Fruit fly (Drosophila melanogaster) whole organism, wandering third instar larva: Measurements from ENCODE around the gene Eip63F-1.

Experiments used
- Abd-B ChIP-seq: fragments of >200 bp; optimal IDR thresholded peaks from 2 replicates; lab custom pipeline; 2017; ENCODE audit warnings: missing biosample characterization, missing genetic modification characterization
- CG32264 ChIP-seq: fragments of 200-800 bp; sonication (Bioruptor generic); optimal IDR thresholded peaks from 2 replicates; lab custom pipeline; 2016; ENCODE audit warnings: missing biosample characterization, missing genetic modification characterization
- CG9705 ChIP-seq: fragments of 200-800 bp; sonication (Bioruptor generic); optimal IDR thresholded peaks from 2 replicates; lab custom pipeline; 2018; ENCODE audit warnings: missing biosample characterization, mild to moderate bottlenecking, missing genetic modification characterization
- CrebA ChIP-seq: fragments of 200-800 bp; sonication (Bioruptor generic); optimal IDR thresholded peaks from 2 replicates; lab custom pipeline; 2016; ENCODE audit warnings: missing biosample characterization, mild to moderate bottlenecking, missing genetic modification characterization, borderline replicate concordance
- Dfd ChIP-seq: fragments of >200 bp; optimal IDR thresholded peaks from 2 replicates; lab custom pipeline; 2017; ENCODE audit warnings: missing biosample characterization, missing genetic modification characterization
- Dif ChIP-seq: fragments of 200-275, 200-300 bp; sonication (Bioruptor generic); optimal IDR thresholded peaks from 2 replicates; lab custom pipeline; 2018; ENCODE audit warnings: missing biosample characterization, missing genetic modification characterization; ENCODE audit not compliant: partially characterized antibody
- GATAd ChIP-seq: sonication (Bioruptor generic); optimal IDR thresholded peaks from 2 replicates; lab custom pipeline; 2016; ENCODE audit warnings: missing biosample characterization, missing genetic modification characterization
- HLH106 ChIP-seq: fragments of 200-800 bp; optimal IDR thresholded peaks from 3 replicates; lab custom pipeline; 2019; ENCODE audit warnings: missing biosample characterization, mild to moderate bottlenecking, missing genetic modification characterization, moderate library complexity
- Hnf4 ChIP-seq: fragments of 200-800 bp; sonication (Bioruptor generic); optimal IDR thresholded peaks from 2 replicates; lab custom pipeline; 2016; ENCODE audit warnings: missing biosample characterization, mild to moderate bottlenecking, missing genetic modification characterization
- Hr78 ChIP-seq: fragments of >200 bp; optimal IDR thresholded peaks from 2 replicates; lab custom pipeline; 2017; ENCODE audit warnings: missing biosample characterization, missing genetic modification characterization
- Hr83 ChIP-seq: fragments of 200-300 bp; sonication (Bioruptor generic); optimal IDR thresholded peaks from 2 replicates; lab custom pipeline; 2016; ENCODE audit warnings: missing biosample characterization, mild to moderate bottlenecking, missing genetic modification characterization, moderate library complexity; ENCODE audit not compliant: poor library complexity, severe bottlenecking
- Jra ChIP-seq: sonication (Bioruptor generic); optimal IDR thresholded peaks from 2 replicates; lab custom pipeline; 2016; ENCODE audit warnings: missing biosample characterization, missing genetic modification characterization
- Mio ChIP-seq: sonication (Bioruptor generic); optimal IDR thresholded peaks from 2 replicates; lab custom pipeline; 2016; ENCODE audit warnings: missing biosample characterization, missing genetic modification characterization
- Myc ChIP-seq: fragments of >200 bp; optimal IDR thresholded peaks from 2 replicates; lab custom pipeline; 2017
- N ChIP-seq: fragments of >200 bp; optimal IDR thresholded peaks from 2 replicates; lab custom pipeline; 2018; ENCODE audit warnings: missing biosample characterization, missing external identifiers, missing genetic modification characterization
- OdsH ChIP-seq: fragments of 200-800 bp; sonication (Bioruptor generic); optimal IDR thresholded peaks from 2 replicates; lab custom pipeline; 2016; ENCODE audit warnings: missing biosample characterization, mild to moderate bottlenecking, missing genetic modification characterization
- Rel ChIP-seq, 2 experiments: fragments of 200-800 bp; sonication (Bioruptor generic) in 1 of 2; optimal IDR thresholded peaks; 2 replicates in 1 of 2; 3 replicates in 1 of 2; lab custom pipeline; 2016 to 2019; ENCODE audit warnings: mild to moderate bottlenecking in 2 of 2, missing biosample characterization in 2 of 2, missing genetic modification characterization in 2 of 2, moderate library complexity in 1 of 2
- Sp1 ChIP-seq: fragments of 200-800 bp; sonication (Bioruptor generic); optimal IDR thresholded peaks from 3 replicates; lab custom pipeline; 2019; ENCODE audit warnings: missing biosample characterization, mild to moderate bottlenecking, missing genetic modification characterization, moderate library complexity
- Vsx2 ChIP-seq: fragments of 200-300, 225-300 bp; sonication (Bioruptor generic); optimal IDR thresholded peaks from 2 replicates; lab custom pipeline; 2018; ENCODE audit warnings: missing biosample characterization, missing genetic modification characterization; ENCODE audit not compliant: partially characterized antibody
- br ChIP-seq: fragments of 200-800 bp; sonication (Bioruptor generic); optimal IDR thresholded peaks from 2 replicates; lab custom pipeline; 2016; ENCODE audit warnings: missing biosample characterization, missing genetic modification characterization
- brk ChIP-seq: fragments of 200-800 bp; sonication (Bioruptor generic); optimal IDR thresholded peaks from 2 replicates; lab custom pipeline; 2016; ENCODE audit warnings: missing biosample characterization, mild to moderate bottlenecking, missing genetic modification characterization
- dl ChIP-seq, 2 experiments: fragments of 175-275, 200-275 bp in 1 of 2; fragments of 200-275 bp in 1 of 2; sonication (Bioruptor generic); optimal IDR thresholded peaks; lab custom pipeline; 2018; ENCODE audit warnings: mild to moderate bottlenecking in 2 of 2, missing biosample characterization in 2 of 2, missing genetic modification characterization in 2 of 2, moderate library complexity in 2 of 2; ENCODE audit not compliant: partially characterized antibody in 2 of 2, insufficient read depth in 1 of 2
- dmrt93B ChIP-seq: fragments of 200-800 bp; sonication (Bioruptor generic); optimal IDR thresholded peaks from 2 replicates; lab custom pipeline; 2018; ENCODE audit warnings: missing biosample characterization, mild to moderate bottlenecking, missing genetic modification characterization
- dsf ChIP-seq: sonication (Bioruptor generic); optimal IDR thresholded peaks from 2 replicates; lab custom pipeline; 2016; ENCODE audit warnings: missing biosample characterization, missing genetic modification characterization, borderline replicate concordance
- ey ChIP-seq: fragments of 200-800 bp; sonication (Bioruptor generic); optimal IDR thresholded peaks from 2 replicates; lab custom pipeline; 2016; ENCODE audit warnings: missing biosample characterization, missing genetic modification characterization
- foxo ChIP-seq, 2 experiments: fragments of 200-800 bp; sonication (Bioruptor generic); optimal IDR thresholded peaks; 2 replicates in 1 of 2; 3 replicates in 1 of 2; lab custom pipeline; 2016 to 2017; ENCODE audit warnings: missing biosample characterization in 2 of 2, missing genetic modification characterization in 2 of 2
- fru ChIP-seq: fragments of 200-800 bp; sonication (Bioruptor generic); optimal IDR thresholded peaks from 3 replicates; lab custom pipeline; 2016; ENCODE audit warnings: missing biosample characterization, mild to moderate bottlenecking, missing genetic modification characterization
- h ChIP-seq: fragments of 200-800 bp; sonication (Bioruptor generic); optimal IDR thresholded peaks from 3 replicates; lab custom pipeline; 2016; ENCODE audit warnings: missing biosample characterization, mild to moderate bottlenecking, missing genetic modification characterization
- jim ChIP-seq: fragments of 175-275, 200-325 bp; sonication (Bioruptor generic); optimal IDR thresholded peaks from 2 replicates; lab custom pipeline; 2016; ENCODE audit warnings: missing biosample characterization, mild to moderate bottlenecking, missing genetic modification characterization
- lola ChIP-seq: fragments of >200 bp; optimal IDR thresholded peaks from 2 replicates; lab custom pipeline; 2017; ENCODE audit warnings: missing biosample characterization, missing genetic modification characterization
- pan ChIP-seq: fragments of >200 bp; optimal IDR thresholded peaks from 2 replicates; lab custom pipeline; 2017
- psq ChIP-seq: fragments of 200-800 bp; sonication (Bioruptor generic); optimal IDR thresholded peaks from 3 replicates; lab custom pipeline; 2017; ENCODE audit warnings: missing biosample characterization, mild to moderate bottlenecking, missing genetic modification characterization, moderate library complexity
- rgr ChIP-seq: fragments of 200-800 bp; sonication (Bioruptor generic); optimal IDR thresholded peaks from 3 replicates; lab custom pipeline; 2016; ENCODE audit warnings: missing biosample characterization, mild to moderate bottlenecking, missing genetic modification characterization
- sage ChIP-seq: fragments of 200-800 bp; sonication (Bioruptor generic); optimal IDR thresholded peaks from 2 replicates; lab custom pipeline; 2016; ENCODE audit warnings: missing biosample characterization, mild to moderate bottlenecking, missing genetic modification characterization
- sv ChIP-seq: fragments of 200-800 bp; sonication (Bioruptor generic); optimal IDR thresholded peaks from 3 replicates; lab custom pipeline; 2016; ENCODE audit warnings: missing biosample characterization, missing genetic modification characterization
- tai ChIP-seq: sonication (Bioruptor generic); optimal IDR thresholded peaks from 2 replicates; lab custom pipeline; 2016; ENCODE audit warnings: missing biosample characterization, missing genetic modification characterization
- usp ChIP-seq: fragments of >200 bp; optimal IDR thresholded peaks from 2 replicates; lab custom pipeline; 2017; ENCODE audit warnings: missing biosample characterization, missing genetic modification characterization
- woc ChIP-seq: sonication (Bioruptor generic); optimal IDR thresholded peaks from 2 replicates; lab custom pipeline; 2016; ENCODE audit warnings: missing biosample characterization, mild to moderate bottlenecking, missing genetic modification characterization

Eip63F-1 gene

DNA sequence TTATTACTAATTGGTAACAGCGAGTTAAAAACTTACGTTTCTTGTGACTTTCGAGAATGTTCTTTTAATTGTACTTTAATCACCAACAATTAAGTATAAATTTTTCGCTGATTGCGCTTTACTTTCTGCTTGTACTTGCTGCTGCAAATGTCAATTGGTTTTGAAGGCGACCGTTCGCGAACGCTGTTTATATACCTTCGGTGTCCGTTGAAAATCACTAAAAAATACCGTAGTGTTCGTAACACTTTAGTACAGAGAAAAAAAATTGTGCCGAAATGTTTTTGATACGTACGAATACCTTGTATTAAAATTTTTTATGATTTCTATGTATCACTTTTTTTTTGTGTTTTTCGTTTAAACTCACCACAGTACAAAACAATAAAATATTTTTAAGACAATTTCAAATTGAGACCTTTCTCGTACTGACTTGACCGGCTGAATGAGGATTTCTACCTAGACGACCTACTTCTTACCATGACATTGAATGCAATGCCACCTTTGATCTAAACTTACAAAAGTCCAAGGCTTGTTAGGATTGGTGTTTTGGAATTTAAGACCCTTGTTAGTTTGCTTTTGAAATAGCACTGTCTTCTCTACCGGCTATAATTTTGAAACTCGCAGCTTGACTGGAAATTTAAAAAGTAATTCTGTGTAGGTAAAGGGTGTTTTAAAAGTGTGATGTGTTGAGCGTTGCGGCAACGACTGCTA, 32.8 kb downstream of the Eip63F-1 start, which contains the start of gene Ubi-p63E (continued):
- TF ChIP-seq HLH106 (tag; lab: Kevin White, UChicago) (peak; percentile 50), Abd-B (GFP tag; lab: Kevin White, UChicago) (no peak), Dif (peak; percentile 61), usp (GFP tag; lab: Kevin White, UChicago) (no peak), Mio (GFP tag; lab: Kevin White, UChicago) (no peak), Sp1 (peak; percentile 70), Dfd (GFP tag; lab: Kevin White, UChicago) (no peak), lola (GFP tag; lab: Kevin White, UChicago) (no peak), ey (peak; percentile 50), dl (GFP tag; optimal IDR thresholded peaks at IDR 0.05; lab: Kevin White, UChicago; ENCODE audit: insufficient read depth in 1 of 2, partially characterized antibody in 2 of 2) (no peak), sage (peak; percentile 11), h (GFP tag; lab: Kevin White, UChicago) (peak; percentile 59)

DNA sequence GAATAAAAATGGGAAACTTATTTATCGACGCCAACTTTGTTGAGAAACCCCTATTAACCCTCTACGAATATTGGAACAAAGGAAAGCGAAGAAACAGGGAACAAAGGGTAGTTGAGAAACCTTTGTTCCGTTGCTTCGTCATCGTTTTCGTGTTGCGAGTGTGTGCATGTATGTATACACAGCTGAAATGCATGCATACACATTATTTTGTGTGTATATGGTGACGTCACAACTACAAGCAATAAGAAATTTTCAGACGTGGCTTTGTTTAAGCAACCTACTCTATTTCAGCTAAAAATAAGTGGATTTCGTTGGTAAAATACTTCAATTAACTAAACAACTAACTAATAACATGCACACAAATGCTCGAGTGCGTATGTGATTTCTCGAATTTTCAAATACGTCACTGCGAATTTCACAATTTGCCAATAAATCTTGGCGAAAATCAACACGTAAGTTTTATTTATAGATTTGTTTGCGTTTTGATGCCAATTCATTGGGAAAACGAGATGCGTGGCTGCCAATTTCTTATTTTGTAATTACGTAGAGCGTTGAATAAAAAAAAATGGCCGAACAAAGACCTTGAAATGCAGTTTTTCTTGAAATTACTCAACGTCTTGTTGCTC, 33.4 kb downstream of the Eip63F-1 start:
- TF ChIP-seq Jra (GFP tag; lab: Kevin White, UChicago) (peak; percentile 56), Hnf4 (GFP tag; lab: Kevin White, UChicago) (peak; percentile 72), rgr (GFP tag; lab: Kevin White, UChicago) (peak; percentile 6), psq (peak; percentile 80), sage (no peak), HLH106 (tag; lab: Kevin White, UChicago) (no peak), Hr83 (GFP tag; lab: Kevin White, UChicago) (peak; percentile 29)

DNA sequence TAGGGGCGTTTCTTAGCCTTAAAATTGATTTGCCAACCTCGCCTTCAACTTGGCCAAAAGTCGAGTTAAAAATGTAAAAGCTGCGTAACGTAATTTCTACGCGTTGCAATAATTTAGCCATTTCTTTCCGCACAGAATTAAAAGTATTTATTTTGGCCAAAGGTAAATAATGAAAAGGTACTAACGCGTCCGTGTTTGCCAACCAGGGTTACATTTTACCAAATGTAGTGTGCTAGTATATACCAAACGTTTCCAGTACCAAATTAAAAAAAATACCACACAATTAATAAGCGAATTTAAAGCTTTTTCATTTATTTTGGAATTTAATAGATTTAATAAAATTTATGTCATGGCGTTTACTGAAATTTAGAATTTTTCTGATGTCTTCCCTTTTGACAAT, 36.4 kb downstream of the Eip63F-1 start, which contains the start of gene Ccz1:
Gene Ccz1, minus strand, starts transcription at position 179 of the 400 bp plus-strand sequence.
- TF ChIP-seq brk (GFP tag; lab: Kevin White, UChicago) (no peak), Mio (GFP tag; lab: Kevin White, UChicago) (no peak), Hr78 (GFP tag; lab: Kevin White, UChicago) (no peak), fru (GFP tag; lab: Kevin White, UChicago) (peak; percentile 48), lola (GFP tag; lab: Kevin White, UChicago) (no peak), dsf (GFP tag; lab: Kevin White, UChicago) (peak; percentile 70), pan (lab: Kevin White, UChicago) (no peak), foxo (GFP tag; optimal IDR thresholded peaks at IDR 0.05; lab: Kevin White, UChicago) (peak; percentile 21 to 67), rgr (GFP tag; lab: Kevin White, UChicago) (peak; percentile 85), CrebA (GFP tag; lab: Kevin White, UChicago) (no peak), tai (no peak), Rel (GFP tag; optimal IDR thresholded peaks at IDR 0.05; lab: Kevin White, UChicago) (no peak), Rel (tag; optimal IDR thresholded peaks at IDR 0.05; lab: Kevin White, UChicago) (peak; percentile 32), CG32264 (peak; percentile 51), ey (peak; percentile 64), Abd-B (GFP tag; lab: Kevin White, UChicago) (no peak), GATAd (GFP tag; lab: Kevin White, UChicago) (peak; percentile 71), N (GFP tag; lab: Kevin White, UChicago) (no peak), woc (GFP tag; lab: Kevin White, UChicago) (peak; percentile 28), Dfd (GFP tag; lab: Kevin White, UChicago) (no peak), usp (GFP tag; lab: Kevin White, UChicago) (no peak), Sp1 (peak; percentile 40), Myc (no peak), dl (GFP tag; optimal IDR thresholded peaks at IDR 0.05; lab: Kevin White, UChicago; ENCODE audit: insufficient read depth in 1 of 2, partially characterized antibody in 2 of 2) (no peak), Jra (GFP tag; lab: Kevin White, UChicago) (peak; percentile 86), h (GFP tag; lab: Kevin White, UChicago) (peak; percentile 73), sage (no peak), Hr83 (GFP tag; lab: Kevin White, UChicago) (peak; percentile 97), OdsH (GFP tag; lab: Kevin White, UChicago) (peak; percentile 66), HLH106 (tag; lab: Kevin White, UChicago) (peak; percentile 23), dmrt93B (GFP tag; lab: Kevin White, UChicago) (peak; percentile 50), sv (GFP tag; lab: Kevin White, UChicago) (peak; percentile 62), Dif (no peak), Hnf4 (GFP tag; lab: Kevin White, UChicago) (peak; percentile 90), br (GFP tag; lab: Kevin White, UChicago) (peak; percentile 54), jim (GFP tag; lab: Kevin White, UChicago) (peak; percentile 85), Vsx2 (GFP tag; lab: Kevin White, UChicago) (no peak), psq (peak; percentile 60), CG9705 (GFP tag; lab: Kevin White, UChicago) (peak; percentile 64)
